Fruit fly (Drosophila melanogaster): ENCODE data around the gene eEF1gamma.

The eEF1gamma gene

DNA sequence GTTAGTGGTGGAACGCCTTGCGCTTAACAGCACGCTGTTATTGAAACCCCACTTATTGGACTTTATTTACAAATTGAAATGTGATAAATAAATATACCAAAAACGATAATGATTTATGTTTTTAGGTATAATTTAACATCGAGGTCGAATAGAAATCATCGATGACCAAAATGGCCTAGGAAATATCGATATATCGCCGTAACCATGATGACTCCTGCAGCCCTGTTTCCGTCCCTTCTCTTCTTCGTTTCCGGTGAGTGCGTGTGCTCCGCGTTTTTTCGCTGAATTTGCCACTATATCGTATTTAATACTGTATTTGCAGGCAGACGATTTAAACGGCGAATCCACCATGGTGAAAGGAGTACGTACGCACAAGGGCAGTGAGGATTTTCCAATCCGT lies at the start of gene eEF1gamma (continued):
- peak; percentile 70 for TF ChIP-seq D19A (tag; optimal IDR thresholded peaks at IDR 0.05)
- TF ChIP-seq gsb-n (tag; optimal IDR thresholded peaks at IDR 0.05): peak; percentile 90
- peak; percentile 90 for TF ChIP-seq CG9932 (GFP tag; IDR thresholded peaks at IDR 0.05)
- TF ChIP-seq Camta (GFP tag; optimal IDR thresholded peaks at IDR 0.05): peak; percentile 96
- TF ChIP-seq CG3726 (GFP tag; IDR thresholded peaks at IDR 0.05): peak; percentile 87
- TF ChIP-seq CG18599 (GFP tag; optimal IDR thresholded peaks at IDR 0.05): peak; percentile 95
- peak; percentile 87 for TF ChIP-seq dimm (GFP tag; IDR thresholded peaks at IDR 0.05)
- peak; percentile 93 for TF ChIP-seq p53 (GFP tag; optimal IDR thresholded peaks at IDR 0.05)
- TF ChIP-seq Taf1 (GFP tag; IDR thresholded peaks at IDR 0.05): peak; percentile 77; the same call in 1 of the 2 replicates
- peak; percentile 83 for TF ChIP-seq Aef1 (GFP tag; IDR thresholded peaks at IDR 0.05)
- no peak for TF ChIP-seq sc (optimal IDR thresholded peaks at IDR 0.05)
- TF ChIP-seq sc (GFP tag; optimal IDR thresholded peaks at IDR 0.05): peak; percentile 92
- TF ChIP-seq CG1832 (GFP tag; optimal IDR thresholded peaks at IDR 0.05): no peak
- peak; percentile 99 for TF ChIP-seq sens (GFP tag)
- peak; percentile 93 for TF ChIP-seq CG16863 (GFP tag; optimal IDR thresholded peaks at IDR 0.05)
- peak; percentile 93 for TF ChIP-seq NC2α (GFP tag; optimal IDR thresholded peaks at IDR 0.05)
- peak; percentile 94 for TF ChIP-seq CG12236 (GFP tag; optimal IDR thresholded peaks at IDR 0.05)
- TF ChIP-seq tup (GFP tag; optimal IDR thresholded peaks at IDR 0.05): peak; percentile 85
- TF ChIP-seq CG30020 (tag; optimal IDR thresholded peaks at IDR 0.05): peak; percentile 75
- TF ChIP-seq CG8765 (GFP tag; IDR thresholded peaks at IDR 0.05): peak; percentile 84
- TF ChIP-seq nom (GFP tag; optimal IDR thresholded peaks at IDR 0.05): peak; percentile 95
- peak; percentile 88 for TF ChIP-seq CG11504 (tag; optimal IDR thresholded peaks at IDR 0.05)
- TF ChIP-seq CG10147 (GFP tag; optimal IDR thresholded peaks at IDR 0.05): peak; percentile 93
- TF ChIP-seq disco-r (GFP tag; optimal IDR thresholded peaks at IDR 0.05): peak; percentile 96
- TF ChIP-seq Optix (GFP tag; IDR thresholded peaks at IDR 0.05): peak; percentile 94
- peak; percentile 92 for TF ChIP-seq Ada2b (GFP tag; IDR thresholded peaks at IDR 0.05)
- peak; percentile 93 for TF ChIP-seq CG14860 (GFP tag; IDR thresholded peaks at IDR 0.05; ENCODE audit: partially characterized antibody)
- peak; percentile 89 for TF ChIP-seq CG18476 (GFP tag; optimal IDR thresholded peaks at IDR 0.05)
- TF ChIP-seq CG3838 (GFP tag; optimal IDR thresholded peaks at IDR 0.05): peak; percentile 89
- peak; percentile 92 for TF ChIP-seq CG15269 (tag; optimal IDR thresholded peaks at IDR 0.05)
- TF ChIP-seq zfh1 (GFP tag; IDR thresholded peaks at IDR 0.05): peak; percentile 97
- peak; percentile 81 for TF ChIP-seq CG7786 (GFP tag; optimal IDR thresholded peaks at IDR 0.05)
- peak; percentile 56; the same call in 2 of the 3 replicates for TF ChIP-seq CG7357 (GFP tag; IDR thresholded peaks at IDR 0.05)
- no peak for TF ChIP-seq Tbp (GFP tag; optimal IDR thresholded peaks at IDR 0.05)
- peak; percentile 72 for TF ChIP-seq CTCF (GFP tag; optimal IDR thresholded peaks at IDR 0.05)
- TF ChIP-seq ro (GFP tag; IDR thresholded peaks at IDR 0.05): peak; percentile 83
- TF ChIP-seq Vsx1 (GFP tag; optimal IDR thresholded peaks at IDR 0.05): peak; percentile 97
- TF ChIP-seq CG9727 (GFP tag; optimal IDR thresholded peaks at IDR 0.05): peak; percentile 98
- peak; percentile 93 for TF ChIP-seq en (GFP tag; optimal IDR thresholded peaks at IDR 0.05)
- TF ChIP-seq odd (GFP tag; optimal IDR thresholded peaks at IDR 0.05): peak; percentile 97
- peak; percentile 92 for TF ChIP-seq CG30403 (GFP tag; optimal IDR thresholded peaks at IDR 0.05)
- peak; percentile 93 for TF ChIP-seq ttk (GFP tag; IDR thresholded peaks at IDR 0.05)
- TF ChIP-seq CG18619 (GFP tag; optimal IDR thresholded peaks at IDR 0.05): peak; percentile 98
- peak; percentile 100 for TF ChIP-seq Ets97D (GFP tag; optimal IDR thresholded peaks at IDR 0.05)
- TF ChIP-seq pan (optimal IDR thresholded peaks at IDR 0.05): no peak
- peak in 1 of 2 experiments; percentile 94 for TF ChIP-seq pan (GFP tag; optimal IDR thresholded peaks at IDR 0.05 in 1 of 2, IDR thresholded peaks at IDR 0.05 in 1 of 2)
- peak; percentile 93 for TF ChIP-seq CG18764 (GFP tag; optimal IDR thresholded peaks at IDR 0.05)
- peak; percentile 80 for TF ChIP-seq CG3995 (GFP tag; optimal IDR thresholded peaks at IDR 0.05)
- TF ChIP-seq CG8089 (GFP tag; optimal IDR thresholded peaks at IDR 0.05): peak; percentile 97
- peak; percentile 97 for TF ChIP-seq NFAT (GFP tag; IDR thresholded peaks at IDR 0.05)
- TF ChIP-seq Hey (tag; optimal IDR thresholded peaks at IDR 0.05): peak; percentile 95
- peak; percentile 99 for TF ChIP-seq ci (GFP tag; IDR thresholded peaks at IDR 0.05)
- peak; percentile 94 for TF ChIP-seq CG12219 (GFP tag; optimal IDR thresholded peaks at IDR 0.05)

Data from whole organism, embryonic.